Fruit fly (Drosophila melanogaster): Measurements from ENCODE around the gene CG46468.
A peak's percentile ranks its signal among the peaks of the same experiment; 100 is the strongest.

Gene CG46468

dm6 chr2L:9508547-9509197 is 56.6 kb downstream of the CG46468 start (continued):
- TF ChIP-seq CG2116 (GFP tag; optimal IDR thresholded peaks at IDR 0.05) (no peak), CG5180 (GFP tag; optimal IDR thresholded peaks at IDR 0.05) (peak; percentile 30), Pdp1 (GFP tag; optimal IDR thresholded peaks at IDR 0.05) (no peak), Hmr (GFP tag; optimal IDR thresholded peaks at IDR 0.05) (peak; percentile 1), Hr78 (GFP tag; optimal IDR thresholded peaks at IDR 0.05) (peak in 1 of 2 experiments; percentile 22), Gsc (GFP tag; IDR thresholded peaks at IDR 0.05) (no peak), HLH4C (GFP tag; IDR thresholded peaks at IDR 0.05; ENCODE audit: partially characterized antibody) (no peak), mld (GFP tag; IDR thresholded peaks at IDR 0.05; ENCODE audit: partially characterized antibody) (no peak), ftz-f1 (GFP tag; optimal IDR thresholded peaks at IDR 0.05) (no peak), hth (optimal IDR thresholded peaks at IDR 0.05) (no peak), CG15269 (tag; optimal IDR thresholded peaks at IDR 0.05) (peak; percentile 5), mirr (GFP tag; optimal IDR thresholded peaks at IDR 0.05) (peak; percentile 43)

- no peak for TF ChIP-seq pum (GFP tag; optimal IDR thresholded peaks at IDR 0.05)
- TF ChIP-seq sr (GFP tag; IDR thresholded peaks at IDR 0.05) = no peak
- TF ChIP-seq bcd (GFP tag; optimal IDR thresholded peaks at IDR 0.05) = no peak
- no peak for TF ChIP-seq CG6272 (GFP tag; IDR thresholded peaks at IDR 0.05)
- TF ChIP-seq fu2 (GFP tag; optimal IDR thresholded peaks at IDR 0.05) = no peak
- TF ChIP-seq vvl (GFP tag; IDR thresholded peaks at IDR 0.05) = peak; percentile 49
- no peak for TF ChIP-seq her (GFP tag; optimal IDR thresholded peaks at IDR 0.05)
- peak; percentile 41 for TF ChIP-seq CG12769 (tag; optimal IDR thresholded peaks at IDR 0.05)
- TF ChIP-seq nmo (GFP tag; optimal IDR thresholded peaks at IDR 0.05) = no peak
- TF ChIP-seq zfh1 (GFP tag; IDR thresholded peaks at IDR 0.05) = no peak
- TF ChIP-seq CG8924 (tag; optimal IDR thresholded peaks at IDR 0.05) = no peak
- no peak for TF ChIP-seq CG15073 (GFP tag; optimal IDR thresholded peaks at IDR 0.05)
- TF ChIP-seq CG2712 (tag; optimal IDR thresholded peaks at IDR 0.05) = no peak
- no peak for TF ChIP-seq YL-1 (GFP tag; optimal IDR thresholded peaks at IDR 0.05)
- no peak for TF ChIP-seq da (GFP tag; optimal IDR thresholded peaks at IDR 0.05)
- no peak for TF ChIP-seq ftz-f1 (GFP tag; optimal IDR thresholded peaks at IDR 0.05)
- TF ChIP-seq luna (GFP tag; optimal IDR thresholded peaks at IDR 0.05) = no peak
- TF ChIP-seq sd (tag; optimal IDR thresholded peaks at IDR 0.05) = peak; percentile 25
- TF ChIP-seq org-1 (GFP tag; optimal IDR thresholded peaks at IDR 0.05) = no peak
- no peak for TF ChIP-seq disco-r (GFP tag; optimal IDR thresholded peaks at IDR 0.05)
- TF ChIP-seq Eip74EF (GFP tag; optimal IDR thresholded peaks at IDR 0.05) = peak in 1 of 2 experiments; percentile 24
- TF ChIP-seq CG1647 (GFP tag; optimal IDR thresholded peaks at IDR 0.05) = no peak
- TF ChIP-seq HmgZ (tag; optimal IDR thresholded peaks at IDR 0.05) = no peak
- TF ChIP-seq Nf-YC (tag; optimal IDR thresholded peaks at IDR 0.05) = peak; percentile 45
- TF ChIP-seq Lim3 (GFP tag; IDR thresholded peaks at IDR 0.05) = no peak
- TF ChIP-seq nau (GFP tag; optimal IDR thresholded peaks at IDR 0.05) = no peak
- TF ChIP-seq grn (GFP tag; optimal IDR thresholded peaks at IDR 0.05) = no peak
- TF ChIP-seq CG11695 (GFP tag; IDR thresholded peaks at IDR 0.05) = no peak
- no peak for TF ChIP-seq prd (optimal IDR thresholded peaks at IDR 0.05)
- TF ChIP-seq prd (GFP tag; IDR thresholded peaks at IDR 0.05) = no peak
- no peak for TF ChIP-seq cg (GFP tag; optimal IDR thresholded peaks at IDR 0.05)
- peak; percentile 63; the same call in 1 of the 3 replicates for TF ChIP-seq CG6175 (GFP tag; IDR thresholded peaks at IDR 0.05)
- TF ChIP-seq wek (GFP tag; optimal IDR thresholded peaks at IDR 0.05) = no peak
- no peak for TF ChIP-seq CG4282 (GFP tag; optimal IDR thresholded peaks at IDR 0.05)
- TF ChIP-seq CG2889 (GFP tag; IDR thresholded peaks at IDR 0.05) = no peak
- no peak for TF ChIP-seq Drgx (GFP tag; IDR thresholded peaks at IDR 0.05)
- peak; percentile 41; the same call in 1 of the 2 replicates for TF ChIP-seq Awh (GFP tag; IDR thresholded peaks at IDR 0.05)
- no peak for TF ChIP-seq dmrt11E (tag; optimal IDR thresholded peaks at IDR 0.05)
Observed at dm6 chr2L:9506535-9507036, 58.7 kb downstream of the CG46468 start.
